Fruit fly (Drosophila melanogaster): ENCODE results near the gene CG42374.
A peak's percentile ranks its signal among the peaks of the same experiment; 100 is the strongest.

The CG42374 gene

dm6 chr3L:19289411-19289810, 25.8 kb downstream of the CG42374 start (continued):
- TF ChIP-seq CG18599 (GFP tag; optimal IDR thresholded peaks at IDR 0.05): peak; percentile 15
- TF ChIP-seq Spps (tag; optimal IDR thresholded peaks at IDR 0.05): no peak
- peak; percentile 37; the same call in 1 of the 2 replicates for TF ChIP-seq GATAe (GFP tag; conservative IDR thresholded peaks at IDR 0.05)
- TF ChIP-seq crp (GFP tag; optimal IDR thresholded peaks at IDR 0.05): no peak
- TF ChIP-seq CG6254 (GFP tag; optimal IDR thresholded peaks at IDR 0.05): no peak
- no peak for TF ChIP-seq disco-r (GFP tag; optimal IDR thresholded peaks at IDR 0.05)
- no peak for TF ChIP-seq NfI (GFP tag; optimal IDR thresholded peaks at IDR 0.05)
- TF ChIP-seq BEAF-32 (GFP tag; optimal IDR thresholded peaks at IDR 0.05): no peak
- TF ChIP-seq Pdp1 (GFP tag; optimal IDR thresholded peaks at IDR 0.05): peak in 1 of 2 experiments; percentile 2
- peak; percentile 36 for TF ChIP-seq gro (GFP tag; optimal IDR thresholded peaks at IDR 0.05)
- TF ChIP-seq CG15479 (GFP tag; optimal IDR thresholded peaks at IDR 0.05): peak; percentile 21
- TF ChIP-seq HHEX (GFP tag; optimal IDR thresholded peaks at IDR 0.05): no peak
- no peak for TF ChIP-seq Meics (GFP tag; optimal IDR thresholded peaks at IDR 0.05)
- no peak for TF ChIP-seq danr (GFP tag; IDR thresholded peaks at IDR 0.05)
- TF ChIP-seq trem (tag; optimal IDR thresholded peaks at IDR 0.05): no peak
- TF ChIP-seq CG12155 (GFP tag; optimal IDR thresholded peaks at IDR 0.05): no peak
- TF ChIP-seq Sox102F (GFP tag; optimal IDR thresholded peaks at IDR 0.05): no peak

- no peak for TF ChIP-seq Drgx (GFP tag; IDR thresholded peaks at IDR 0.05)
- TF ChIP-seq zen (tag; optimal IDR thresholded peaks at IDR 0.05): no peak
- no peak for TF ChIP-seq CG31388 (GFP tag; optimal IDR thresholded peaks at IDR 0.05)
- TF ChIP-seq ERR (GFP tag; optimal IDR thresholded peaks at IDR 0.05): peak; percentile 95
- no peak for TF ChIP-seq sug (tag; optimal IDR thresholded peaks at IDR 0.05)
- peak; percentile 72 for TF ChIP-seq Med (GFP tag)
- TF ChIP-seq Six4 (GFP tag; optimal IDR thresholded peaks at IDR 0.05): no peak
- no peak for TF ChIP-seq CG5180 (GFP tag; optimal IDR thresholded peaks at IDR 0.05)
- TF ChIP-seq CG6854 (GFP tag; optimal IDR thresholded peaks at IDR 0.05): no peak
- no peak for TF ChIP-seq B-H1 (GFP tag; IDR thresholded peaks at IDR 0.05)
- no peak for TF ChIP-seq CG33213 (GFP tag; optimal IDR thresholded peaks at IDR 0.05)
- TF ChIP-seq ems (GFP tag; optimal IDR thresholded peaks at IDR 0.05): no peak
- TF ChIP-seq Ets65A (GFP tag): peak; percentile 35
- TF ChIP-seq CG6813 (GFP tag; optimal IDR thresholded peaks at IDR 0.05): no peak
- TF ChIP-seq grau (tag; optimal IDR thresholded peaks at IDR 0.05): no peak
- TF ChIP-seq CG18764 (GFP tag; optimal IDR thresholded peaks at IDR 0.05): no peak
- TF ChIP-seq CG2678 (tag; optimal IDR thresholded peaks at IDR 0.05): no peak
- TF ChIP-seq CG10959 (GFP tag; IDR thresholded peaks at IDR 0.05): no peak
- peak; percentile 49 for TF ChIP-seq sr (GFP tag; IDR thresholded peaks at IDR 0.05)
- no peak for TF ChIP-seq CG14441 (GFP tag; IDR thresholded peaks at IDR 0.05)
- TF ChIP-seq Deaf1 (tag; optimal IDR thresholded peaks at IDR 0.05): peak; percentile 7
- TF ChIP-seq Nf-YB (GFP tag; optimal IDR thresholded peaks at IDR 0.05): no peak
- TF ChIP-seq Blimp-1 (GFP tag; optimal IDR thresholded peaks at IDR 0.05): no peak
- no peak for TF ChIP-seq chn (GFP tag; optimal IDR thresholded peaks at IDR 0.05)
- TF ChIP-seq CG18619 (GFP tag; optimal IDR thresholded peaks at IDR 0.05): no peak
- TF ChIP-seq CG9437 (GFP tag; optimal IDR thresholded peaks at IDR 0.05): no peak
- no peak for TF ChIP-seq prd (optimal IDR thresholded peaks at IDR 0.05)
- no peak for TF ChIP-seq prd (GFP tag; IDR thresholded peaks at IDR 0.05)
- peak; percentile 78 for TF ChIP-seq CG13894 (tag; optimal IDR thresholded peaks at IDR 0.05)
- TF ChIP-seq CG10147 (GFP tag; optimal IDR thresholded peaks at IDR 0.05): no peak
- TF ChIP-seq CG11560 (tag; IDR thresholded peaks at IDR 0.05): no peak
- no peak for TF ChIP-seq lilli (GFP tag; optimal IDR thresholded peaks at IDR 0.05)
Measured at dm6 chr3L:19291465-19292413, 28.2 kb downstream of the CG42374 start.
